Worm (Caenorhabditis elegans) whole organism, L1 larva: ENCODE data around the gene grd-6.

Source experiments
- C04F5.9 ChIP-seq: sonication (generic microtip); optimal IDR thresholded peaks from 2 replicates; lab custom pipeline; 2016; ENCODE audit warnings: missing genetic modification characterization, missing compliant biosample characterization
- C16A3.4 ChIP-seq: fragments of 150-350 bp; optimal IDR thresholded peaks from 2 replicates; lab custom pipeline; 2014; ENCODE audit warnings: missing biosample characterization, missing genetic modification characterization
- F16B12.6 ChIP-seq: fragments of 150-350 bp; optimal IDR thresholded peaks from 2 replicates; lab custom pipeline; 2014; ENCODE audit warnings: missing biosample characterization, missing genetic modification characterization
- alr-1 ChIP-seq: fragments of 200-800 bp; sonication (Bioruptor generic); optimal IDR thresholded peaks from 2 replicates; lab custom pipeline; 2018; ENCODE audit warnings: borderline replicate concordance, mild to moderate bottlenecking, missing genetic modification characterization, missing compliant biosample characterization
- aly-2 ChIP-seq: fragments of 150-350 bp; optimal IDR thresholded peaks from 2 replicates; lab custom pipeline; 2014; ENCODE audit warnings: missing biosample characterization, missing genetic modification characterization
- blmp-1 ChIP-seq: fragments of 150-350 bp; optimal IDR thresholded peaks from 2 replicates; lab custom pipeline; 2014; ENCODE audit warnings: missing biosample characterization, missing genetic modification characterization
- ceh-8 ChIP-seq: fragments of 200-800 bp; sonication (Bioruptor generic); optimal IDR thresholded peaks from 2 replicates; lab custom pipeline; 2018; ENCODE audit warnings: mild to moderate bottlenecking, missing genetic modification characterization, moderate library complexity, missing compliant biosample characterization
- ceh-82 ChIP-seq, 3 experiments: fragments of 150-350 bp in 1 of 3; sonication (generic microtip) in 2 of 3; optimal IDR thresholded peaks; 2 replicates each; lab custom pipeline; 2014 to 2017; ENCODE audit warnings: missing biosample characterization in 3 of 3, missing genetic modification characterization in 3 of 3
- dpl-1 ChIP-seq, 3 experiments: fragments of 150-350 bp in 2 of 3; sonication (generic microtip) in 1 of 3; optimal IDR thresholded peaks; 2 replicates each; lab custom pipeline; 2014 to 2017; ENCODE audit warnings: missing biosample characterization in 3 of 3, missing genetic modification characterization in 3 of 3, missing genetic modification reagents in 3 of 3
- efl-1 ChIP-seq, 4 experiments: fragments of 150-350 bp; optimal IDR thresholded peaks in 3 of 4; peaks in 1 of 4; 1 replicate in 1 of 4; 2 replicates in 3 of 4; lab custom pipeline; 2014; ENCODE audit warnings: missing biosample characterization in 2 of 4, missing genetic modification characterization in 2 of 4, missing genetic modification reagents in 2 of 4
- efl-3 ChIP-seq: fragments of 200-800 bp; sonication (Bioruptor generic); optimal IDR thresholded peaks from 2 replicates; lab custom pipeline; 2018; ENCODE audit warnings: mild to moderate bottlenecking, missing genetic modification characterization, missing compliant biosample characterization
- egl-27 ChIP-seq, 2 experiments: fragments of 150-350 bp in 1 of 2; sonication (generic microtip); optimal IDR thresholded peaks; 3 replicates each; lab custom pipeline; 2017 to 2018; ENCODE audit warnings: missing biosample characterization in 2 of 2, missing genetic modification characterization in 2 of 2, missing genetic modification reagents in 2 of 2
- elt-3 ChIP-seq, 6 experiments: fragments of 150-350 bp in 1 of 6; sonication (generic microtip); optimal IDR thresholded peaks; 2 replicates each; lab custom pipeline; 2017 to 2018; ENCODE audit warnings: missing biosample characterization in 6 of 6, missing genetic modification characterization in 6 of 6, inconsistent platforms in 1 of 6
- ets-5 ChIP-seq: fragments of 200-800 bp; sonication (Bioruptor generic); IDR thresholded peaks from 2 replicates; pipeline ENCODE4 v1.3.6; 2022; ENCODE audit warnings: missing genetic modification characterization, missing compliant biosample characterization
- fkh-8 ChIP-seq: sonication (generic microtip); optimal IDR thresholded peaks from 2 replicates; lab custom pipeline; 2016; ENCODE audit warnings: mild to moderate bottlenecking, missing genetic modification characterization, missing compliant biosample characterization
- hlh-4 ChIP-seq: sonication (generic microtip); optimal IDR thresholded peaks from 2 replicates; lab custom pipeline; 2016; ENCODE audit warnings: mild to moderate bottlenecking, missing genetic modification characterization, missing compliant biosample characterization
- hpl-2 ChIP-seq: fragments of 150-350 bp; optimal IDR thresholded peaks from 2 replicates; lab custom pipeline; 2014; ENCODE audit warnings: missing biosample characterization, missing genetic modification reagents, missing genetic modification characterization
- irx-1 ChIP-seq: sonication (generic microtip); optimal IDR thresholded peaks from 2 replicates; lab custom pipeline; 2016; ENCODE audit warnings: missing genetic modification characterization, missing compliant biosample characterization
- isw-1 ChIP-seq: fragments of 200-800 bp; sonication (Bioruptor generic); IDR thresholded peaks from 2 replicates; pipeline ENCODE4 v1.3.6; 2022; ENCODE audit warnings: missing genetic modification characterization, missing compliant biosample characterization
- jun-1 ChIP-seq: fragments of 150-350 bp; optimal IDR thresholded peaks from 2 replicates; lab custom pipeline; 2014; ENCODE audit warnings: missing biosample characterization, missing genetic modification reagents, missing genetic modification characterization
- lin-14 ChIP-seq: fragments of 200-800 bp; sonication (Bioruptor generic); optimal IDR thresholded peaks from 2 replicates; lab custom pipeline; 2018; ENCODE audit warnings: mild to moderate bottlenecking, missing genetic modification characterization, moderate library complexity, missing compliant biosample characterization
- lin-35 ChIP-seq, 2 experiments: fragments of 150-350 bp; optimal IDR thresholded peaks; 2 replicates each; lab custom pipeline; 2014; ENCODE audit warnings: missing biosample characterization in 2 of 2, missing genetic modification characterization in 2 of 2, missing genetic modification reagents in 2 of 2
- lir-3 ChIP-seq: sonication (generic microtip); optimal IDR thresholded peaks from 2 replicates; lab custom pipeline; 2016; ENCODE audit warnings: mild to moderate bottlenecking, missing genetic modification characterization, moderate library complexity, missing compliant biosample characterization; ENCODE audit not compliant: poor library complexity
- lsy-2 ChIP-seq, 2 experiments: fragments of 150-350 bp; optimal IDR thresholded peaks; 2 replicates each; lab custom pipeline; 2014; ENCODE audit warnings: missing biosample characterization in 2 of 2, missing genetic modification characterization in 2 of 2
- mab-9 ChIP-seq: fragments of 200-800 bp; sonication (Bioruptor generic); IDR thresholded peaks from 2 replicates; pipeline ENCODE4 v1.3.6; 2022; ENCODE audit warnings: missing genetic modification reagents, missing genetic modification characterization, missing compliant biosample characterization
- mep-1 ChIP-seq: fragments of 150-350 bp; optimal IDR thresholded peaks from 2 replicates; lab custom pipeline; 2014; ENCODE audit warnings: missing biosample characterization, missing genetic modification characterization
- nhr-237 ChIP-seq: fragments of 150-350 bp; optimal IDR thresholded peaks from 2 replicates; lab custom pipeline; 2014; ENCODE audit warnings: missing biosample characterization, missing genetic modification characterization
- nhr-28 ChIP-seq: fragments of 150-350 bp; optimal IDR thresholded peaks from 2 replicates; lab custom pipeline; 2014; ENCODE audit warnings: missing biosample characterization, missing genetic modification characterization
- nhr-47 ChIP-seq: sonication (generic microtip); optimal IDR thresholded peaks from 2 replicates; lab custom pipeline; 2016; ENCODE audit warnings: mild to moderate bottlenecking, missing genetic modification characterization, moderate library complexity, missing compliant biosample characterization
- nhr-71 ChIP-seq: sonication (generic microtip); optimal IDR thresholded peaks from 2 replicates; lab custom pipeline; 2016; ENCODE audit warnings: mild to moderate bottlenecking, missing genetic modification characterization, moderate library complexity, missing compliant biosample characterization
- nhr-76 ChIP-seq: sonication (generic microtip); optimal IDR thresholded peaks from 2 replicates; lab custom pipeline; 2017; ENCODE audit warnings: missing biosample characterization, missing genetic modification characterization
- nhr-85 ChIP-seq: sonication (generic microtip); peaks from one replicate; lab custom pipeline; 2016; ENCODE audit warnings: missing genetic modification characterization, inconsistent platforms, missing compliant biosample characterization
- nhr-90 ChIP-seq: sonication (generic microtip); optimal IDR thresholded peaks from 2 replicates; lab custom pipeline; 2016; ENCODE audit warnings: mild to moderate bottlenecking, missing genetic modification characterization, missing compliant biosample characterization; ENCODE audit not compliant: poor library complexity
- pax-3 ChIP-seq: fragments of 200-800 bp; sonication (Bioruptor generic); optimal IDR thresholded peaks from 2 replicates; lab custom pipeline; 2018; ENCODE audit warnings: mild to moderate bottlenecking, missing genetic modification characterization, moderate library complexity, missing compliant biosample characterization
- rnt-1 ChIP-seq: sonication (generic microtip); optimal IDR thresholded peaks from 2 replicates; lab custom pipeline; 2016; ENCODE audit warnings: mild to moderate bottlenecking, missing genetic modification characterization, moderate library complexity, missing compliant biosample characterization
- skn-1 ChIP-seq: fragments of 150-350 bp; optimal IDR thresholded peaks from 2 replicates; lab custom pipeline; 2014; ENCODE audit warnings: missing biosample characterization, missing genetic modification characterization
- sox-4 ChIP-seq: sonication (generic microtip); optimal IDR thresholded peaks from 2 replicates; lab custom pipeline; 2016; ENCODE audit warnings: missing genetic modification characterization, missing compliant biosample characterization
- swsn-7 ChIP-seq: sonication (generic microtip); optimal IDR thresholded peaks from 2 replicates; lab custom pipeline; 2016; ENCODE audit warnings: missing genetic modification characterization, missing compliant biosample characterization
- tbx-2 ChIP-seq: sonication (generic microtip); optimal IDR thresholded peaks from 2 replicates; lab custom pipeline; 2016; ENCODE audit warnings: missing genetic modification characterization, missing compliant biosample characterization
- tlp-1 ChIP-seq: fragments of 150-350 bp; optimal IDR thresholded peaks from 2 replicates; lab custom pipeline; 2014; ENCODE audit warnings: missing biosample characterization, missing genetic modification characterization
- unc-86 ChIP-seq: sonication (generic microtip); optimal IDR thresholded peaks from 2 replicates; lab custom pipeline; 2016; ENCODE audit warnings: missing genetic modification characterization, missing compliant biosample characterization
- zip-4 ChIP-seq: fragments of 200-800 bp; sonication (Bioruptor generic); optimal IDR thresholded peaks from 2 replicates; lab custom pipeline; 2018; ENCODE audit warnings: mild to moderate bottlenecking, missing genetic modification characterization, moderate library complexity, missing compliant biosample characterization

grd-6 gene

DNA sequence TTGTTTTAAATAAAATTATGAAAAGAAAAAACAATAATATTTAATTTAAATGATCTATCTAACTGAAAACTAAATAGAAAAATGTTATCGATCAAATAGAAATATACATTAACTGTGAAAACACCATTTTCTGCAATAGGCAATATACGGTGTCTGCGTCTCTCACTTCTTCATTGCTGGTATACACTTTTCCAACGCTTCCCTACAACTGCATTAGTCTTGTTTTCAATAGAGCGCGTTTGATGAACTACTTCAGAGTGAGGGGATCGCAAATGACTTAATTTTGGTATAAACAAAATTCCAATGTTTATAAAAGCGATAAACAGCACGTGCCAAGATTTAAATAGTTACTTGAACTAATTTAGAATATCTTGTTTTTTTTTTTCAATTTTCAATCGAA, 9.2 kb upstream of the grd-6 start (continued):
- TF ChIP-seq egl-27 (tag; optimal IDR thresholded peaks at IDR 0.05; lab: Kevin White, UChicago), result no peak
- peak; percentile 73 for TF ChIP-seq C16A3.4
- peak; percentile 65 to 66 for TF ChIP-seq efl-1 (optimal IDR thresholded peaks at IDR 0.05; lab: Kevin White, UChicago)
- TF ChIP-seq efl-1 (GFP tag; optimal IDR thresholded peaks at IDR 0.05 in 1 of 2; lab: Kevin White, UChicago), result peak; percentile 56 to 64
- no peak for TF ChIP-seq nhr-28 (tag; lab: Kevin White, UChicago)
- peak; percentile 28 for TF ChIP-seq lir-3 (tag; lab: Kevin White, UChicago)
- no peak for TF ChIP-seq hlh-4
- no peak for TF ChIP-seq isw-1 (GFP tag; lab: Robert Waterston, UW)
- no peak for TF ChIP-seq C04F5.9
- TF ChIP-seq unc-86 (tag; lab: Kevin White, UChicago), result no peak
- no peak for TF ChIP-seq nhr-76
- TF ChIP-seq ceh-8, result no peak
- TF ChIP-seq pax-3 (tag; lab: Kevin White, UChicago), result no peak
- no peak for TF ChIP-seq nhr-237 (tag; lab: Kevin White, UChicago)
- TF ChIP-seq elt-3 (tag; optimal IDR thresholded peaks at IDR 0.05; lab: Kevin White, UChicago), result peak in 1 of 6 experiments; percentile 48
- peak; percentile 23 for TF ChIP-seq nhr-85
- peak; percentile 41 for TF ChIP-seq swsn-7 (tag; lab: Kevin White, UChicago)

DNA sequence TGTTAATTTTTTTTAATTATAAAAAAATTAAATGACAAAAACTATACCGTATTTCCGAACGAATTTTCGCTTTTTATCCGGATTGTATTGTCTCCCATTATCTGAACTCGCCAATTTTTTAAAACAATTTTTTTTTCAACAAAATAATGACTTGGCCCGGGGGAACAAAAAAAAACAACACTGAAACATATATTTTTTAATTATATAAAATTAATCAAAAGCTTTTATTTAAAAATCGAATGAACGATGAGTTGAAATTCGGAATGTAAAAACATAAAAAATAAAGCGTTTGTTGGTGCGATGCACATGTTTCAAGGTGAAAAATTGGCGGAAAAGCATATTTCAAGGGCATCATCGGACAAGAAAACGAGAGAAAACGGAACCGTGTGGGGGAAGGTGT, 8.1 kb upstream of the grd-6 start, which contains the start of gene mdt-27:
mdt-27 (minus strand) TSS at position 101 of the 400 bp plus-strand sequence.
- TF ChIP-seq swsn-7 (tag; lab: Kevin White, UChicago) (no peak), aly-2 (tag; lab: Kevin White, UChicago) (no peak), C16A3.4 (no peak), blmp-1 (tag; lab: Kevin White, UChicago) (no peak), lsy-2 (tag; optimal IDR thresholded peaks at IDR 0.05; lab: Kevin White, UChicago) (no peak), elt-3 (tag; optimal IDR thresholded peaks at IDR 0.05; lab: Kevin White, UChicago) (no peak), zip-4 (GFP tag; lab: Kevin White, UChicago) (no peak), sox-4 (tag; lab: Kevin White, UChicago) (no peak), jun-1 (tag; lab: Kevin White, UChicago) (no peak), lin-35 (GFP tag; optimal IDR thresholded peaks at IDR 0.05; lab: Kevin White, UChicago) (no peak), alr-1 (tag; lab: Kevin White, UChicago) (no peak), mep-1 (tag; lab: Kevin White, UChicago) (no peak), tlp-1 (tag; lab: Kevin White, UChicago) (no peak), hpl-2 (no peak), nhr-85 (no peak), nhr-76 (no peak), irx-1 (tag; lab: Kevin White, UChicago) (no peak)

DNA sequence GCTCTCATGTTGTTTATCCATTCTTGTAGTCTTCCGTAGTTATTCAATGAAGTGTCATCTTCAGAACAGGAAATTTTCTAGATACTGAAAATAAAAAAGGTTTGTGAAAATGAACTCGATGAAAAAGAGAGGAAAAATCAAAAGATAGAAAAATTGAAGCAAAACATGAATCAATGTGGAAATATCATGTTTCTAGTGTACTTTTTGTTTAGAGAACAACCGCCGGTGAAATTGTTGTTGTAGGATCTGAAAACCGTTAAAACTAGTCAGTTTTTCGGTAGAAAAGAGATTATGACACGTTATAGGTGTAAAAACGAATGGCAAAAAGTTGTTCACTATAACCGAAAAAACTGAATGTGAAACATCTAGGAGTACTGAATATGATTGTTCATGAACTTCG, 4.5 kb upstream of the grd-6 start, which contains the start of gene pacs-1:
pacs-1 (minus strand) TSS at position 101 of the 400 bp plus-strand sequence.
- TF ChIP-seq efl-3 (no peak), swsn-7 (tag; lab: Kevin White, UChicago) (no peak), lin-14 (no peak), fkh-8 (tag; lab: Kevin White, UChicago) (no peak)

ce11 chrV:9218214-9218613, 3.5 kb upstream of the grd-6 start:
- TF ChIP-seq lin-14 (peak; percentile 21), ceh-82 (tag; optimal IDR thresholded peaks at IDR 0.05; lab: Kevin White, UChicago) (peak in 1 of 3 experiments; percentile 1), nhr-85 (peak; percentile 38), egl-27 (tag; optimal IDR thresholded peaks at IDR 0.05; lab: Kevin White, UChicago) (no peak)

ce11 chrV:9218655-9219389, 2.8 kb upstream of the grd-6 start:
- TF ChIP-seq F16B12.6 (tag; lab: Kevin White, UChicago) (no peak), lsy-2 (tag; optimal IDR thresholded peaks at IDR 0.05; lab: Kevin White, UChicago) (peak in 1 of 2 experiments; percentile 6), ets-5 (no peak), mab-9 (GFP tag; lab: Robert Waterston, UW) (peak; percentile 45; the same call in 1 of the 2 replicates), swsn-7 (tag; lab: Kevin White, UChicago) (peak; percentile 8), tbx-2 (tag; lab: Kevin White, UChicago) (no peak), lin-35 (GFP tag; optimal IDR thresholded peaks at IDR 0.05; lab: Kevin White, UChicago) (peak in 1 of 2 experiments; percentile 17), nhr-76 (no peak), skn-1 (peak; percentile 22), irx-1 (tag; lab: Kevin White, UChicago) (no peak), efl-3 (no peak), rnt-1 (no peak), nhr-47 (tag; lab: Kevin White, UChicago) (peak; percentile 14), ceh-82 (tag; optimal IDR thresholded peaks at IDR 0.05; lab: Kevin White, UChicago) (peak in 1 of 3 experiments; percentile 42), nhr-71 (tag; lab: Kevin White, UChicago) (peak; percentile 29), dpl-1 (GFP tag; optimal IDR thresholded peaks at IDR 0.05; lab: Kevin White, UChicago) (peak in 1 of 3 experiments; percentile 27), nhr-90 (tag; lab: Kevin White, UChicago) (no peak)
